Fruit fly (Drosophila melanogaster) whole organism, embryonic: ENCODE data around the gene fend.

Experiments
- Meics ChIP-seq: fragments of 200-800 bp; sonication (Bioruptor generic); optimal IDR thresholded peaks from 2 replicates; lab custom pipeline; 2017; ENCODE audit warnings: missing biosample characterization, mild to moderate bottlenecking, missing genetic modification characterization
- stwl ChIP-seq: fragments of 200-800 bp; sonication (Bioruptor generic); optimal IDR thresholded peaks from 3 replicates; lab custom pipeline; 2018; ENCODE audit warnings: missing biosample characterization, mild to moderate bottlenecking, missing genetic modification characterization, moderate library complexity

DNA sequence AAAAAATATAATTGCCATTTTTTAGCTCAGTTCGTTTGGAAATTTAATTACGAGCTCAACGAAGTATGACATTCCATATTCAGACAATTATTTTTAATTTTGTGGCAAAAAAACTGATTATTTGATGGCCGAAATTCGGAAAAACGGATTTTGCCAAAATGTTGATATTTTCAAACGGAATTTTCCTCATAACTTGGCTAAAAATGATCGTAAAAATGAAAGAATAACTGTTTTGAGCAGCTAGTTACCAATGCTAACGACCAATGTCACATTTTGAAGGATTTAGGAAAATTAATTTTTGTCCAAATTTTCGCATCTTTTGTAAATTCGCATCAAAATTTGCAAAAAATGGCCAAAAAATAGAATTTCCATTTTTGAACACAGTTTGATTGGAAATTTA lies 41.8 kb downstream of the fend start:
- TF ChIP-seq stwl (tag; lab: Kevin White, UChicago) (no peak), Meics (GFP tag; lab: Kevin White, UChicago) (no peak)
